Fruit fly (Drosophila melanogaster) whole organism, pupa: ENCODE data around the gene CG9967.
A peak's percentile ranks its signal among the peaks of the same experiment; 100 is the strongest.

ENCODE experiments used
- CG14655 ChIP-seq: fragments of 200-800 bp; sonication (Bioruptor generic); optimal IDR thresholded peaks from 3 replicates; lab custom pipeline; 2017; ENCODE audit warnings: mild to moderate bottlenecking, missing biosample characterization, missing genetic modification reagents, missing genetic modification characterization
- CG15710 ChIP-seq: fragments of 200-800 bp; sonication (Bioruptor generic); optimal IDR thresholded peaks from 2 replicates; lab custom pipeline; 2018; ENCODE audit warnings: missing biosample characterization, mild to moderate bottlenecking, missing genetic modification characterization, moderate library complexity
- CG17806 ChIP-seq: fragments of 200-800 bp; sonication (Bioruptor generic); optimal IDR thresholded peaks from 2 replicates; lab custom pipeline; 2018; ENCODE audit warnings: missing biosample characterization, mild to moderate bottlenecking, missing genetic modification characterization, moderate library complexity
- CG32121 ChIP-seq: fragments of 200-800 bp; sonication (Bioruptor generic); IDR thresholded peaks from 2 replicates; pipeline ENCODE4 v1.3.6; 2022; ENCODE audit warnings: missing biosample characterization, missing genetic modification characterization
- CG34367 ChIP-seq: fragments of 200-800 bp; sonication (Bioruptor generic); optimal IDR thresholded peaks from 2 replicates; lab custom pipeline; 2018; ENCODE audit warnings: missing biosample characterization, mild to moderate bottlenecking, missing genetic modification characterization
- EcR ChIP-seq: fragments of 200-800 bp; sonication (Bioruptor generic); optimal IDR thresholded peaks from 3 replicates; lab custom pipeline; 2019; ENCODE audit warnings: missing biosample characterization, missing genetic modification characterization, mild to moderate bottlenecking, moderate library complexity, missing genetic modification reagents

dm6 chr2L:2375655-2376417 is 18.7 kb upstream of the CG9967 start, which contains the start of gene Atxn7:
- peak; percentile 13 for TF ChIP-seq CG14655 (GFP tag; lab: Kevin White, UChicago)
- TF ChIP-seq CG34367 (tag; lab: Kevin White, UChicago), result peak; percentile 65
- TF ChIP-seq CG32121 (GFP tag; lab: Robert Waterston, UW), result peak; percentile 66; the same call in 1 of the 2 replicates
- TF ChIP-seq CG17806, result peak; percentile 1
- peak; percentile 43 for TF ChIP-seq CG15710
- no peak for TF ChIP-seq EcR (GFP tag; lab: Kevin White, UChicago)
